Worm (Caenorhabditis elegans) whole organism, L4 larva: ENCODE data around the gene zig-3.

Experiments used
- F37D6.2 ChIP-seq: sonication (generic microtip); optimal IDR thresholded peaks from 2 replicates; lab custom pipeline; 2016; ENCODE audit warnings: mild to moderate bottlenecking, missing genetic modification characterization, missing compliant biosample characterization
- mdt-29 ChIP-seq: fragments of 200-800 bp; sonication (Bioruptor generic); IDR thresholded peaks from 2 replicates; pipeline ENCODE4 v1.3.6; 2022; ENCODE audit warnings: missing genetic modification reagents, missing genetic modification characterization, missing compliant biosample characterization
- mep-1 ChIP-seq: fragments of 150-350 bp; sonication (generic microtip); optimal IDR thresholded peaks from 3 replicates; lab custom pipeline; 2014; ENCODE audit warnings: missing biosample characterization, missing genetic modification characterization
- nhr-102 ChIP-seq: sonication (generic microtip); optimal IDR thresholded peaks from 2 replicates; lab custom pipeline; 2016; ENCODE audit warnings: mild to moderate bottlenecking, missing genetic modification characterization, moderate library complexity, missing compliant biosample characterization

DNA sequence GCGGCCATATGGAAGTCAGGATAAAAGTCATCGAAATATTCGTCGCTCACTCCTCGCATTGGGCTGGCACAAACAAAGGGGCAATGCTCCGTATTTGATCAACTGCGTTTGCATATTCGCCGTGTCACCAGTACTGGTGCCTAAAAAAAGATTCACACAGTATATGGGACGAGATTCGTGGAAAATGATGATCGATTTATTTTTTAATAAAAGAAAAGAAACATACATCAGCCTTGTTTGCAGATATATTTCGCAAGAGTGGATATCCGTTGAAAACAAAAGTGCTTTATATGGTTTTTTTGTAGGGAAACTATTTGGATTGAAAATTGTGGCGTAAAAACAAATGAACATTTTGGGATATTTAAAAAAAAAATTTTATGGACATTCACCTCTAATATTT, 32.9 kb upstream of the zig-3 start, which contains the start of gene latd-1:
- TF ChIP-seq mdt-29 (GFP tag; lab: Robert Waterston, UW) (no peak), mep-1 (tag; lab: Kevin White, UChicago) (no peak), F37D6.2 (tag; lab: Kevin White, UChicago) (no peak), nhr-102 (tag; lab: Kevin White, UChicago) (no peak)
